Worm (Caenorhabditis elegans): ENCODE data around the gene C08B6.8.

DNA sequence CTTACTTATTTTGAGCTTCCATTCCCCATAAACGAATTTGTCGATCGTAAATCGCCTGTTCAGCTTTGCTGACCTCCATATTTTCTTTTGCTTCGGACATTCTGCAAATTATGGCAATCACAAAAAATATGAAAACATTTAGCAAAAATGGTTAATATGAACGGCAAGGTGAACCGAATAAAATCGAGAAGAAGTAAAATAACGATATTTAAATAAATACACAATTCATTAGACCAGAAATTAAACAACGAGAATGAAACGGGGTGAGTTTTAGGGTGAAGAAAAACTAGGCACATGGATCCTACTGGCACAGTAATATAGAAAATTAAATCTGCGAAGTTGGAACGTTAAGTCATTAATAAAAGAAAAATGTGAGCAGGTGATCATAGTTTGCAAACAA lies 4.2 kb upstream of the C08B6.8 start, which contains the start of gene aos-1:
- TF ChIP-seq nhr-28 (tag; optimal IDR thresholded peaks at IDR 0.05) (no peak), ztf-11 (tag; optimal IDR thresholded peaks at IDR 0.05) (no peak), ceh-28 (tag; optimal IDR thresholded peaks at IDR 0.05) (no peak), nhr-10 (tag; optimal IDR thresholded peaks at IDR 0.05) (no peak), F44E2.7 (GFP tag; IDR thresholded peaks at IDR 0.05) (no peak), set-16 (GFP tag; IDR thresholded peaks at IDR 0.05) (no peak), pha-4 (GFP tag; IDR thresholded peaks at IDR 0.05) (no peak), pha-4 (tag; optimal IDR thresholded peaks at IDR 0.05) (no peak), dmd-9 (GFP tag; IDR thresholded peaks at IDR 0.05) (no peak), skn-1 (tag; optimal IDR thresholded peaks at IDR 0.05) (no peak)

Data from whole organism, L4 larva.